Fruit fly (Drosophila melanogaster) whole organism, embryonic: ENCODE results near the gene Cpr30F.

Experiments
- Ada2b ChIP-seq: fragments of 200-800 bp; sonication (Bioruptor generic); IDR thresholded peaks from 2 replicates; pipeline ENCODE4 v1.3.6; 2022; ENCODE audit warnings: missing biosample characterization, missing genetic modification characterization
- Adf1 ChIP-seq: fragments of 200-800 bp; sonication (Bioruptor generic); IDR thresholded peaks from 2 replicates; pipeline ENCODE4 v1.3.6; 2022; ENCODE audit warnings: missing biosample characterization, missing genetic modification characterization
- Atf6 ChIP-seq: fragments of 200-800 bp; sonication (Bioruptor generic); IDR thresholded peaks from 2 replicates; pipeline ENCODE4 v1.3.6; 2022; ENCODE audit warnings: missing biosample characterization, missing genetic modification characterization
- CG1024 ChIP-seq: fragments of 200-800 bp; sonication (Bioruptor generic); IDR thresholded peaks from 2 replicates; pipeline ENCODE4 v1.3.6; 2022; ENCODE audit warnings: missing biosample characterization, missing genetic modification characterization
- CG10462 ChIP-seq: fragments of 200-800 bp; sonication (Bioruptor generic); optimal IDR thresholded peaks from 2 replicates; lab custom pipeline; 2016; ENCODE audit warnings: missing biosample characterization, missing genetic modification characterization
- CG10565 ChIP-seq: fragments of 200-800 bp; sonication (Bioruptor generic); optimal IDR thresholded peaks from 3 replicates; lab custom pipeline; 2016; ENCODE audit warnings: missing biosample characterization, mild to moderate bottlenecking, missing genetic modification characterization
- CG11247 ChIP-seq: fragments of 200-800 bp; sonication (Bioruptor generic); IDR thresholded peaks from 2 replicates; pipeline ENCODE4 v1.3.6; 2022; ENCODE audit warnings: missing biosample characterization, missing genetic modification characterization
- CG13287 ChIP-seq: fragments of 200-800 bp; sonication (Bioruptor generic); IDR thresholded peaks from 2 replicates; pipeline ENCODE4 v1.3.6; 2022; ENCODE audit warnings: missing biosample characterization, missing genetic modification characterization; ENCODE audit not compliant: partially characterized antibody
- CG13624 ChIP-seq: fragments of 200-800 bp; sonication (Bioruptor generic); optimal IDR thresholded peaks from 2 replicates; lab custom pipeline; 2016; ENCODE audit warnings: missing biosample characterization, missing genetic modification characterization
- CG14860 ChIP-seq: fragments of 200-800 bp; sonication (Bioruptor generic); IDR thresholded peaks from 3 replicates; pipeline ENCODE4 v1.3.6; 2022; ENCODE audit warnings: missing biosample characterization, missing genetic modification characterization; ENCODE audit not compliant: partially characterized antibody
- CG15073 ChIP-seq: fragments of 200-800 bp; sonication (Bioruptor generic); optimal IDR thresholded peaks from 2 replicates; lab custom pipeline; 2016; ENCODE audit warnings: missing biosample characterization, missing genetic modification characterization
- CG15269 ChIP-seq: fragments of 200-800 bp; sonication (Bioruptor generic); optimal IDR thresholded peaks from 2 replicates; lab custom pipeline; 2018; ENCODE audit warnings: missing biosample characterization, mild to moderate bottlenecking, missing genetic modification characterization, moderate library complexity
- CG31365 ChIP-seq: fragments of 200-800 bp; sonication (Bioruptor generic); optimal IDR thresholded peaks from 2 replicates; lab custom pipeline; 2018; ENCODE audit warnings: missing biosample characterization, mild to moderate bottlenecking, missing genetic modification characterization
- CG3163 ChIP-seq: fragments of 200-800 bp; sonication (Bioruptor generic); optimal IDR thresholded peaks from 3 replicates; lab custom pipeline; 2016; ENCODE audit warnings: missing biosample characterization, missing genetic modification characterization
- CG34422 ChIP-seq: fragments of 200-800 bp; sonication (Bioruptor generic); IDR thresholded peaks from 3 replicates; pipeline ENCODE4 v1.3.6; 2022; ENCODE audit warnings: missing biosample characterization, missing genetic modification characterization
- CG5953 ChIP-seq: fragments of 200-800 bp; sonication (Bioruptor generic); IDR thresholded peaks from 2 replicates; pipeline ENCODE4 v1.3.6; 2022; ENCODE audit warnings: missing biosample characterization, missing genetic modification characterization
- CG7271 ChIP-seq: fragments of 200-800 bp; sonication (Bioruptor generic); optimal IDR thresholded peaks from 2 replicates; lab custom pipeline; 2018; ENCODE audit warnings: missing biosample characterization, mild to moderate bottlenecking, missing genetic modification characterization, moderate library complexity
- CG7556 ChIP-seq: fragments of 200-800 bp; sonication (Bioruptor generic); optimal IDR thresholded peaks from 2 replicates; lab custom pipeline; 2017; ENCODE audit warnings: missing biosample characterization, mild to moderate bottlenecking, missing genetic modification characterization
- CG8290 ChIP-seq, 3 experiments: fragments of 200-800 bp; sonication (Bioruptor generic); optimal IDR thresholded peaks; 2 replicates each; lab custom pipeline; 2016 to 2019; ENCODE audit warnings: missing biosample characterization in 3 of 3, missing genetic modification characterization in 3 of 3, mild to moderate bottlenecking in 2 of 3, moderate library complexity in 1 of 3
- CG8924 ChIP-seq: fragments of 200-800 bp; optimal IDR thresholded peaks from 3 replicates; lab custom pipeline; 2019; ENCODE audit warnings: missing biosample characterization, mild to moderate bottlenecking, missing genetic modification characterization, moderate library complexity
- CoRest ChIP-seq: fragments of 200-800 bp; sonication (Bioruptor generic); optimal IDR thresholded peaks from 3 replicates; lab custom pipeline; 2018; ENCODE audit warnings: missing biosample characterization, mild to moderate bottlenecking, missing genetic modification characterization, moderate library complexity
- ERR ChIP-seq: fragments of 200-800 bp; sonication (Bioruptor generic); optimal IDR thresholded peaks from 2 replicates; lab custom pipeline; 2016; ENCODE audit warnings: missing biosample characterization, missing genetic modification characterization
- HHEX ChIP-seq: fragments of 200-800 bp; sonication (Bioruptor generic); optimal IDR thresholded peaks from 3 replicates; lab custom pipeline; 2017; ENCODE audit warnings: missing biosample characterization, mild to moderate bottlenecking, missing genetic modification characterization, missing genetic modification reagents
- HLH3B ChIP-seq: fragments of 200-800 bp; sonication (Bioruptor generic); IDR thresholded peaks from 2 replicates; pipeline ENCODE4 v1.3.6; 2022; ENCODE audit warnings: missing biosample characterization, missing genetic modification characterization
- Hey ChIP-seq: fragments of 200-800 bp; sonication (Bioruptor generic); optimal IDR thresholded peaks from 3 replicates; lab custom pipeline; 2018; ENCODE audit warnings: missing biosample characterization, mild to moderate bottlenecking, missing genetic modification characterization
- Jarid2 ChIP-seq: fragments of 200-800 bp; sonication (Bioruptor generic); optimal IDR thresholded peaks from 3 replicates; lab custom pipeline; 2017; ENCODE audit warnings: mild to moderate bottlenecking, missing biosample characterization, missing genetic modification reagents, missing genetic modification characterization
- Med ChIP-seq: fragments of 200-800 bp; sonication (Bioruptor generic); peaks from one replicate; lab custom pipeline; 2016; ENCODE audit warnings: missing biosample characterization, missing genetic modification characterization, mild to moderate bottlenecking, inconsistent platforms, moderate library complexity
- NFAT ChIP-seq: fragments of 200-800 bp; sonication (Bioruptor generic); IDR thresholded peaks from 2 replicates; pipeline ENCODE4 v1.3.6; 2022; ENCODE audit warnings: missing biosample characterization, missing genetic modification characterization
- Optix ChIP-seq: fragments of 200-800 bp; sonication (Bioruptor generic); IDR thresholded peaks from 3 replicates; pipeline ENCODE4 v1.3.6; 2022; ENCODE audit warnings: missing biosample characterization, missing genetic modification characterization
- Rfx ChIP-seq: fragments of 200-800 bp; sonication (Bioruptor generic); IDR thresholded peaks from 2 replicates; pipeline ENCODE4 v1.3.6; 2022; ENCODE audit warnings: missing biosample characterization, missing genetic modification characterization
- br ChIP-seq: fragments of >200 bp; optimal IDR thresholded peaks from 2 replicates; lab custom pipeline; 2017
- cg ChIP-seq: fragments of 200-800 bp; sonication (Bioruptor generic); optimal IDR thresholded peaks from 3 replicates; lab custom pipeline; 2019; ENCODE audit warnings: missing biosample characterization, mild to moderate bottlenecking, missing genetic modification characterization, moderate library complexity
- chif ChIP-seq, 2 experiments: fragments of 200-800 bp; sonication (Bioruptor generic); optimal IDR thresholded peaks; 3 replicates each; lab custom pipeline; 2016; ENCODE audit warnings: missing biosample characterization in 2 of 2, missing genetic modification characterization in 2 of 2
- chinmo ChIP-seq: fragments of 200-800 bp; sonication (Bioruptor generic); IDR thresholded peaks from 4 replicates; pipeline ENCODE4 v1.3.6; 2022; ENCODE audit warnings: missing biosample characterization, missing genetic modification characterization; ENCODE audit not compliant: partially characterized antibody
- exex ChIP-seq: fragments of 200-800 bp; sonication (Bioruptor generic); optimal IDR thresholded peaks from 4 replicates; lab custom pipeline; 2018; ENCODE audit warnings: missing biosample characterization, mild to moderate bottlenecking, missing genetic modification characterization, moderate library complexity
- kah ChIP-seq: fragments of 200-800 bp; sonication (Bioruptor generic); optimal IDR thresholded peaks from 2 replicates; lab custom pipeline; 2018; ENCODE audit warnings: missing biosample characterization, mild to moderate bottlenecking, missing genetic modification characterization
- kni ChIP-seq: fragments of 200-800 bp; sonication (Bioruptor generic); optimal IDR thresholded peaks from 3 replicates; lab custom pipeline; 2017; ENCODE audit warnings: mild to moderate bottlenecking, missing biosample characterization, missing genetic modification reagents, missing genetic modification characterization
- mirr ChIP-seq: fragments of 200-800 bp; sonication (Bioruptor generic); optimal IDR thresholded peaks from 3 replicates; lab custom pipeline; 2018; ENCODE audit warnings: missing biosample characterization, mild to moderate bottlenecking, missing genetic modification characterization
- nom ChIP-seq: fragments of 200-800 bp; sonication (Bioruptor generic); optimal IDR thresholded peaks from 2 replicates; lab custom pipeline; 2017; ENCODE audit warnings: missing biosample characterization, missing genetic modification characterization, mild to moderate bottlenecking, moderate library complexity, missing genetic modification reagents
- oc ChIP-seq: fragments of 200-800 bp; sonication (Bioruptor generic); optimal IDR thresholded peaks from 2 replicates; lab custom pipeline; 2018; ENCODE audit warnings: missing biosample characterization, mild to moderate bottlenecking, missing genetic modification characterization, moderate library complexity
- sc ChIP-seq, 3 experiments: fragments of >200 bp in 2 of 3; fragments of 200-800 bp in 1 of 3; sonication (Bioruptor generic) in 1 of 3; optimal IDR thresholded peaks; 2 replicates in 2 of 3; 3 replicates in 1 of 3; lab custom pipeline; 2017; ENCODE audit warnings: mild to moderate bottlenecking in 1 of 3, missing biosample characterization in 1 of 3, missing genetic modification characterization in 1 of 3, missing genetic modification reagents in 1 of 3
- sd ChIP-seq: fragments of 200-800 bp; sonication (Bioruptor generic); optimal IDR thresholded peaks from 3 replicates; lab custom pipeline; 2018; ENCODE audit warnings: missing biosample characterization, mild to moderate bottlenecking, missing genetic modification characterization, moderate library complexity
- slp2 ChIP-seq: fragments of 200-800 bp; sonication (Bioruptor generic); optimal IDR thresholded peaks from 2 replicates; lab custom pipeline; 2016; ENCODE audit warnings: missing biosample characterization, missing genetic modification characterization
- sob ChIP-seq: fragments of 200-800 bp; sonication (Bioruptor generic); IDR thresholded peaks from 2 replicates; pipeline ENCODE4 v1.3.6; 2022; ENCODE audit warnings: missing biosample characterization, missing genetic modification characterization
- sr ChIP-seq: fragments of 200-800 bp; sonication (Bioruptor generic); IDR thresholded peaks from 3 replicates; pipeline ENCODE4 v1.3.6; 2022; ENCODE audit warnings: missing biosample characterization, missing genetic modification characterization
- sug ChIP-seq: fragments of 200-800 bp; optimal IDR thresholded peaks from 2 replicates; lab custom pipeline; 2019; ENCODE audit warnings: missing biosample characterization, mild to moderate bottlenecking, missing genetic modification characterization, moderate library complexity

Gene Cpr30F

DNA sequence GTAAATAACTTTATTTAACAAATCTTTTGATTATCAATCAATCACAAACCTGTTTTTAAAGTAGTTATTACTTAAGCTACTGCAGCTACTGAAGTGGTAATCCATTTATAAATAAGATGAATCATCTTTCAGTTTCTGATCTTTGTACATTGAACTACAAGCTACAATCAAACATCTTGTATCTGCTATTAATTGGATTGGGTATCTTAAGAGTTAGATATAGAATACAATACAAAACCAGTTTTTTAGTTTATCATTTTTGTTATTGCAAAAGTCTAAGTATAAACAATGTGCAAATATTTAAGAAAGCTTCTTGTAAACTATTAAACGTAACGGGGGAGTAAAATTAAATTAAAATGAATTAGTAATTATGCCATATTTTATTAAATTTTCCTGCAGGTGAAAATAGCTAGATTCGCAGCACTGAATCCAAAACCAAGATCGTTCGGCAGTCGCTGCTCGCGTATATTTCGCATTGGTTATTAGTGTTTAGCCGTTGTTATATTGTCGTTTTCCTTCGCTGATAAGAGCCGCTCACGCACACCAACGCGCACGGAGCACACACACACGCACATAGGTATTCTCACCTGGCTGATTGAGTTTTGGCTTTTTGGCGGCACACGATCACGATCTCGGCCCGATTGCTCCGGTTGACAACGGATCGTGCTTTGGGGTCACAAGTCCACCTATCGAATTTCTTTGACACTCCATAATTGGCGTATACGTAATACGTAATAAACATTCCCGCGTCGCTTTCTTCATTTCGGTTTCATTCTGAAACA is 15.0 kb upstream of the Cpr30F start (continued):
- TF ChIP-seq CG10565 (GFP tag; lab: Kevin White, UChicago) (no peak), Ada2b (GFP tag; lab: Robert Waterston, UW) (no peak), sc (optimal IDR thresholded peaks at IDR 0.05; lab: Kevin White, UChicago) (no peak), sc (GFP tag; optimal IDR thresholded peaks at IDR 0.05; lab: Kevin White, UChicago) (no peak), CG7556 (GFP tag; lab: Kevin White, UChicago) (peak; percentile 12), slp2 (GFP tag; lab: Kevin White, UChicago) (no peak), CG7271 (tag; lab: Kevin White, UChicago) (no peak), CG15073 (GFP tag; lab: Kevin White, UChicago) (no peak), chinmo (GFP tag; lab: Robert Waterston, UW) (peak; percentile 84; the same call in 3 of the 4 replicates), exex (peak; percentile 84), oc (no peak), CG8924 (tag; lab: Kevin White, UChicago) (no peak), ERR (GFP tag; lab: Kevin White, UChicago) (no peak), br (lab: Kevin White, UChicago) (no peak)

DNA sequence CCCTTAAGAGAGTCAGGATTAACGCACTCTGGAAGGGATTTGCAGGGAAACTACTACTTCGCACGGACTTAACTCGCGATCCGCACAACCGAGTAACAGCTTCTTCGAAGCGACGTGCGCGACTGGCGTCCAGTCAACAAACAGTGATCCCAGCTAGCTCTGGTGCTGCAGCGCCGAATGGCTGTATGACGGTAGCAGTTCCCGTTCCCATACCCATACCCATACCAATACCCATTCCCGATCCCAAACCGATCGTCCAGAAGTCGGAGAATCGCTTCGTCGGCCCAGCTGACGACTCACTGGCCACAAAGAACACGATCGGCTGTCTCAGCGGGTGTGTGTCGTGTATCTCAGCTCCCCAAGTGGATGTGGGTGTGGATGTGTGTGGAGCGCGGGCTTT is 14.3 kb upstream of the Cpr30F start, which contains the start of gene CG5853:
Gene CG5853 (minus strand): TSS at position 384 of the 400 bp plus-strand sequence.
- TF ChIP-seq Rfx (GFP tag; lab: Robert Waterston, UW) (peak; percentile 52), CG5953 (peak; percentile 37; the same call in 1 of the 2 replicates), Adf1 (peak; percentile 34; the same call in 1 of the 2 replicates), chif (GFP tag; optimal IDR thresholded peaks at IDR 0.05; lab: Kevin White, UChicago) (no peak), CG10462 (no peak), CG13624 (GFP tag; lab: Kevin White, UChicago) (no peak), sob (GFP tag; lab: Robert Waterston, UW) (peak; percentile 51; the same call in 1 of the 2 replicates), Med (peak; percentile 70), HHEX (peak; percentile 13), Atf6 (GFP tag; lab: Robert Waterston, UW) (peak; percentile 28; the same call in 1 of the 2 replicates), Optix (GFP tag; lab: Robert Waterston, UW) (0 out of 3 replicates have a peak, but pooled peaks have one; percentile 35), sr (GFP tag; lab: Robert Waterston, UW) (peak; percentile 32; the same call in 1 of the 3 replicates), CG15269 (peak; percentile 2), CG3163 (GFP tag; lab: Kevin White, UChicago) (peak; percentile 25), kah (no peak), NFAT (GFP tag; lab: Robert Waterston, UW) (0 out of 2 replicates have a peak, but pooled peaks have one; percentile 32), CG14860 (GFP tag; lab: Robert Waterston, UW) (no peak), mirr (GFP tag; lab: Kevin White, UChicago) (peak; percentile 84), sd (peak; percentile 11), CG8290 (GFP tag; optimal IDR thresholded peaks at IDR 0.05; lab: Kevin White, UChicago) (no peak), CG8290 (tag; optimal IDR thresholded peaks at IDR 0.05; lab: Kevin White, UChicago) (peak in 1 of 2 experiments; percentile 73), cg (GFP tag; lab: Kevin White, UChicago) (peak; percentile 39), sug (tag; lab: Kevin White, UChicago) (peak; percentile 76), Jarid2 (GFP tag; lab: Kevin White, UChicago) (peak; percentile 40), CG1024 (GFP tag; lab: Robert Waterston, UW) (no peak), HLH3B (GFP tag; lab: Robert Waterston, UW) (0 out of 2 replicates have a peak, but pooled peaks have one; percentile 14), CoRest (no peak), CG11247 (GFP tag; lab: Robert Waterston, UW) (0 out of 2 replicates have a peak, but pooled peaks have one; percentile 40), exex (peak; percentile 51), nom (GFP tag; lab: Kevin White, UChicago) (peak; percentile 74), kni (GFP tag; lab: Kevin White, UChicago) (peak; percentile 67), CG34422 (GFP tag; lab: Robert Waterston, UW) (0 out of 3 replicates have a peak, but pooled peaks have one; percentile 21), CG13287 (GFP tag; lab: Robert Waterston, UW) (peak; percentile 12; the same call in 1 of the 2 replicates), Hey (tag; lab: Kevin White, UChicago) (peak; percentile 66), CG31365 (tag; lab: Kevin White, UChicago) (no peak)
